Worm (Caenorhabditis elegans) whole organism, L4 larva: ENCODE results near the gene C03A3.1.

ENCODE experiments used
- hif-1 ChIP-seq, 2 experiments: sonication (generic microtip); optimal IDR thresholded peaks; 2 replicates each; lab custom pipeline; 2016 to 2017; ENCODE audit warnings: missing compliant biosample characterization in 2 of 2, missing genetic modification characterization in 2 of 2, missing genetic modification reagents in 2 of 2, missing genotype in 2 of 2, mild to moderate bottlenecking in 1 of 2
- snpc-1.2 ChIP-seq: fragments of 200-800 bp; sonication (Bioruptor generic); IDR thresholded peaks from 2 replicates; pipeline ENCODE4 v1.3.6; 2022; ENCODE audit warnings: missing genetic modification reagents, missing genetic modification characterization, missing compliant biosample characterization
- spr-3 ChIP-seq: fragments of 200-800 bp; sonication (Bioruptor generic); optimal IDR thresholded peaks from 2 replicates; lab custom pipeline; 2018; ENCODE audit warnings: mild to moderate bottlenecking, missing genetic modification characterization, missing compliant biosample characterization

DNA sequence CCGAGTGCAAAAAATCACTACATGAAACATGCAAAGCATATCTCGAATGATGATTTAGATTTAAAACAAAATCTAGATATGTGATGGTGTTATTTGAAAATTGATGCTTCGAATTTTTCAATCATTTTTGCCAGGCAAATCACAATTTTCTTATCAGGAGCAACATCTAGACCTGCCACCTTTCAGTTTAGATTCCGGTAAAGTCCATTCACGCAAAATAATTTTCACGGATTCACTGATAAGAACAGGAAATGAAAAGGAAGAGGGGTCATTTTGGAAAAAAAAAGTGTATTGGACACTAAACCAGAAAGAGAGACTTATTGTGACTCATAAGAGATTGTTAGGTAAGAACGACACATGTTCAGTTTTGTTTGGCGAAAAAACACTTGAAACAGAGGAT is 5.2 kb upstream of the C03A3.1 start:
- TF ChIP-seq spr-3 (GFP tag; lab: Kevin White, UChicago) (no peak), snpc-1.2 (no peak), hif-1 (tag; optimal IDR thresholded peaks at IDR 0.05; lab: Kevin White, UChicago) (no peak)
